Worm (Caenorhabditis elegans) whole organism, mixed stage, embryonic: ENCODE results near the gene osgn-1.

Source experiments
- M03D4.4 ChIP-seq: sonication (generic microtip); optimal IDR thresholded peaks from 2 replicates; lab custom pipeline; 2017; ENCODE audit warnings: mild to moderate bottlenecking, missing genetic modification characterization, missing compliant biosample characterization
- bed-3 ChIP-seq: fragments of 200-800 bp; sonication (Bioruptor generic); optimal IDR thresholded peaks from 3 replicates; lab custom pipeline; 2018; ENCODE audit warnings: mild to moderate bottlenecking, missing genetic modification characterization, moderate library complexity, missing compliant biosample characterization
- blmp-1 ChIP-seq: fragments of 150-350 bp; optimal IDR thresholded peaks from 2 replicates; lab custom pipeline; 2014; ENCODE audit warnings: missing biosample characterization, missing genetic modification characterization
- ceh-39 ChIP-seq: fragments of 150-350 bp; optimal IDR thresholded peaks from 2 replicates; lab custom pipeline; 2014; ENCODE audit warnings: missing biosample characterization, missing genetic modification characterization
- ceh-43 ChIP-seq: fragments of 200-800 bp; sonication (Bioruptor generic); optimal IDR thresholded peaks from 2 replicates; lab custom pipeline; 2018; ENCODE audit warnings: mild to moderate bottlenecking, missing genetic modification characterization, moderate library complexity, missing compliant biosample characterization
- ceh-83 ChIP-seq: fragments of 200-800 bp; sonication (Bioruptor generic); optimal IDR thresholded peaks from 2 replicates; lab custom pipeline; 2018; ENCODE audit warnings: mild to moderate bottlenecking, missing genetic modification characterization, missing compliant biosample characterization
- ces-1 ChIP-seq: fragments of 150-350 bp; optimal IDR thresholded peaks from 2 replicates; lab custom pipeline; 2014; ENCODE audit warnings: missing biosample characterization, missing genetic modification reagents, missing genetic modification characterization
- cnd-1 ChIP-seq: fragments of 200-800 bp; sonication (Bioruptor generic); optimal IDR thresholded peaks from 2 replicates; lab custom pipeline; 2018; ENCODE audit warnings: mild to moderate bottlenecking, missing genetic modification characterization, missing compliant biosample characterization
- drap-1 ChIP-seq: fragments of 200-800 bp; sonication (Bioruptor generic); optimal IDR thresholded peaks from 3 replicates; lab custom pipeline; 2018; ENCODE audit warnings: mild to moderate bottlenecking, missing genetic modification characterization, missing compliant biosample characterization
- elt-1 ChIP-seq: sonication (generic microtip); optimal IDR thresholded peaks from 2 replicates; lab custom pipeline; 2017; ENCODE audit warnings: missing genetic modification characterization, mild to moderate bottlenecking, missing compliant biosample characterization, antibody characterized with exemption, moderate library complexity, borderline replicate concordance; ENCODE audit not compliant: insufficient read depth
- elt-3 ChIP-seq: fragments of 150-350 bp; optimal IDR thresholded peaks from 2 replicates; lab custom pipeline; 2014; ENCODE audit warnings: missing biosample characterization, missing genetic modification characterization
- flh-1 ChIP-seq: fragments of 200-800 bp; sonication (Bioruptor generic); optimal IDR thresholded peaks from 2 replicates; lab custom pipeline; 2018; ENCODE audit warnings: mild to moderate bottlenecking, missing genetic modification characterization, moderate library complexity, missing compliant biosample characterization
- ham-2 ChIP-seq: fragments of 200-800 bp; sonication (Bioruptor generic); optimal IDR thresholded peaks from 2 replicates; lab custom pipeline; 2018; ENCODE audit warnings: mild to moderate bottlenecking, missing genetic modification characterization, missing compliant biosample characterization
- hlh-1 ChIP-seq: fragments of 150-350 bp; optimal IDR thresholded peaks from 2 replicates; lab custom pipeline; 2014; ENCODE audit warnings: missing biosample characterization, missing genetic modification reagents, missing genetic modification characterization
- lin-13 ChIP-seq: fragments of 150-350 bp; optimal IDR thresholded peaks from 2 replicates; lab custom pipeline; 2014; ENCODE audit warnings: missing biosample characterization, missing genetic modification characterization
- lin-32 ChIP-seq: fragments of 200-800 bp; sonication (Bioruptor generic); optimal IDR thresholded peaks from 2 replicates; lab custom pipeline; 2018; ENCODE audit warnings: mild to moderate bottlenecking, missing genetic modification characterization, missing compliant biosample characterization
- lsy-2 ChIP-seq: fragments of 150-350 bp; optimal IDR thresholded peaks from 2 replicates; lab custom pipeline; 2014; ENCODE audit warnings: missing biosample characterization, missing genetic modification characterization
- mab-5 ChIP-seq: fragments of 150-350 bp; optimal IDR thresholded peaks from 2 replicates; lab custom pipeline; 2014; ENCODE audit warnings: missing biosample characterization, missing genetic modification characterization
- mep-1 ChIP-seq: fragments of 150-350 bp; optimal IDR thresholded peaks from 2 replicates; lab custom pipeline; 2017; ENCODE audit warnings: missing biosample characterization, missing genetic modification reagents, missing genetic modification characterization, inconsistent platforms
- mls-2 ChIP-seq: sonication (generic microtip); optimal IDR thresholded peaks from 2 replicates; lab custom pipeline; 2016; ENCODE audit warnings: mild to moderate bottlenecking, missing genetic modification characterization, moderate library complexity, missing compliant biosample characterization
- nhr-12 ChIP-seq: fragments of 150-350 bp; optimal IDR thresholded peaks from 2 replicates; lab custom pipeline; 2014; ENCODE audit warnings: missing biosample characterization, missing genetic modification characterization
- nhr-2 ChIP-seq: fragments of 150-350 bp; optimal IDR thresholded peaks from 2 replicates; lab custom pipeline; 2014; ENCODE audit warnings: missing biosample characterization, missing genetic modification characterization
- nhr-237 ChIP-seq: fragments of 150-350 bp; optimal IDR thresholded peaks from 2 replicates; lab custom pipeline; 2014; ENCODE audit warnings: missing biosample characterization, missing genetic modification characterization
- nhr-28 ChIP-seq: fragments of 150-350 bp; optimal IDR thresholded peaks from 2 replicates; lab custom pipeline; 2014; ENCODE audit warnings: missing biosample characterization, missing genetic modification characterization
- nhr-76 ChIP-seq: sonication (generic microtip); optimal IDR thresholded peaks from 2 replicates; lab custom pipeline; 2017; ENCODE audit warnings: missing biosample characterization, missing genetic modification characterization
- pha-4 ChIP-seq: fragments of 150-350 bp; optimal IDR thresholded peaks from 2 replicates; lab custom pipeline; 2018; ENCODE audit warnings: missing biosample characterization, missing genetic modification reagents, missing genetic modification characterization
- sem-2 ChIP-seq: fragments of 200-800 bp; sonication (Bioruptor generic); optimal IDR thresholded peaks from 2 replicates; lab custom pipeline; 2018; ENCODE audit warnings: mild to moderate bottlenecking, missing genetic modification characterization, missing compliant biosample characterization
- snpc-4 ChIP-seq: fragments of 150-350 bp; optimal IDR thresholded peaks from 2 replicates; lab custom pipeline; 2014; ENCODE audit warnings: missing biosample characterization, missing genetic modification characterization
- sptf-1 ChIP-seq: sonication (generic microtip); optimal IDR thresholded peaks from 2 replicates; lab custom pipeline; 2017; ENCODE audit warnings: mild to moderate bottlenecking, missing genetic modification characterization, moderate library complexity, missing compliant biosample characterization
- tbx-8 ChIP-seq: fragments of 200-800 bp; sonication (Bioruptor generic); optimal IDR thresholded peaks from 2 replicates; lab custom pipeline; 2018; ENCODE audit warnings: mild to moderate bottlenecking, missing genetic modification characterization, moderate library complexity, missing compliant biosample characterization
- unc-120 ChIP-seq: sonication (generic microtip); optimal IDR thresholded peaks from 2 replicates; lab custom pipeline; 2017; ENCODE audit warnings: missing genetic modification characterization, missing compliant biosample characterization; ENCODE audit not compliant: poor library complexity, severe bottlenecking
- unc-39 ChIP-seq: fragments of 150-350 bp; optimal IDR thresholded peaks from 2 replicates; lab custom pipeline; 2014; ENCODE audit warnings: missing biosample characterization, missing genetic modification characterization
- unc-62 ChIP-seq: fragments of 150-350 bp; optimal IDR thresholded peaks from 2 replicates; lab custom pipeline; 2014; ENCODE audit warnings: missing biosample characterization, missing genetic modification reagents, missing genetic modification characterization
- zip-8 ChIP-seq: fragments of 150-350 bp; optimal IDR thresholded peaks from 2 replicates; lab custom pipeline; 2014; ENCODE audit warnings: missing biosample characterization, missing genetic modification characterization
- ztf-11 ChIP-seq: fragments of 150-350 bp; optimal IDR thresholded peaks from 2 replicates; lab custom pipeline; 2014; ENCODE audit warnings: missing biosample characterization, missing genetic modification characterization

osgn-1 gene

DNA sequence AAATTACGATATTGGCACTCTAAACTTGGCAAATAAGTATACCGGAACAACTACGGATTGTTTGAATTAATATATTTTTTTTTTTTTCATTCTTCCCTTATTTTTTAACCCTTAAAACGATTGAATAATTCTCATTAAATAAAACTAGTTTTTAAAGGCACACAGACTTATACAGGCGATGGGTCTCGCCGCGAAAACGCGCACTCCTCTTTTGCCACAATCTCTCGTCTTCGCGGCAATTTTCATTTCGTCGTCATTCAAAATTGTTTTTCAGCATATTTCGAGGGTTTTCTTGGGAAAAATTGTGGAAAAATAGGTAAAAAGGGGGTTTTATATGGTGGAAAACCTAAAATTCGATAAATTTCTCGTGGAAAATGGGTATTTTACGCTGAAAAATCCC, 40.1 kb downstream of the osgn-1 start:
- TF ChIP-seq blmp-1 = no peak
- peak; percentile 31 for TF ChIP-seq pha-4 (tag; lab: Kevin White, UChicago)
- TF ChIP-seq snpc-4 (tag; lab: Kevin White, UChicago) = no peak
- no peak for TF ChIP-seq unc-39
- no peak for TF ChIP-seq M03D4.4 (tag; lab: Kevin White, UChicago)
- TF ChIP-seq lin-32 (GFP tag; lab: Kevin White, UChicago) = no peak
- no peak for TF ChIP-seq elt-3
- TF ChIP-seq nhr-76 (tag; lab: Kevin White, UChicago) = no peak
- no peak for TF ChIP-seq bed-3 (GFP tag; lab: Kevin White, UChicago)
- no peak for TF ChIP-seq zip-8
- no peak for TF ChIP-seq nhr-237
- TF ChIP-seq ces-1 (GFP tag; lab: Kevin White, UChicago) = peak; percentile 68
- TF ChIP-seq nhr-12 (tag; lab: Kevin White, UChicago) = no peak
- TF ChIP-seq lsy-2 (tag; lab: Kevin White, UChicago) = peak; percentile 70
- no peak for TF ChIP-seq sem-2 (GFP tag; lab: Kevin White, UChicago)
- TF ChIP-seq cnd-1 (tag; lab: Kevin White, UChicago) = no peak
- TF ChIP-seq unc-120 (tag; lab: Kevin White, UChicago) = peak; percentile 42
- TF ChIP-seq ceh-39 = peak; percentile 3
- peak; percentile 15 for TF ChIP-seq lin-13
- no peak for TF ChIP-seq mab-5 (tag; lab: Kevin White, UChicago)
- TF ChIP-seq ceh-43 = no peak
- TF ChIP-seq ham-2 (GFP tag; lab: Kevin White, UChicago) = no peak
- no peak for TF ChIP-seq ceh-83 (GFP tag; lab: Kevin White, UChicago)
- peak; percentile 29 for TF ChIP-seq sptf-1 (tag; lab: Kevin White, UChicago)
- TF ChIP-seq mep-1 = peak; percentile 32
- no peak for TF ChIP-seq mls-2 (tag; lab: Kevin White, UChicago)
- TF ChIP-seq tbx-8 (GFP tag; lab: Kevin White, UChicago) = no peak
- TF ChIP-seq elt-1 (tag; lab: Kevin White, UChicago) = no peak
- no peak for TF ChIP-seq unc-62 (GFP tag; lab: Kevin White, UChicago)
- TF ChIP-seq drap-1 = no peak
- TF ChIP-seq hlh-1 = no peak
- no peak for TF ChIP-seq flh-1 (GFP tag; lab: Kevin White, UChicago)
- no peak for TF ChIP-seq ztf-11 (tag; lab: Kevin White, UChicago)
- TF ChIP-seq nhr-28 = no peak
- TF ChIP-seq nhr-2 (tag; lab: Kevin White, UChicago) = no peak
- TF ChIP-seq, all 35 proteins: peak for 8

DNA sequence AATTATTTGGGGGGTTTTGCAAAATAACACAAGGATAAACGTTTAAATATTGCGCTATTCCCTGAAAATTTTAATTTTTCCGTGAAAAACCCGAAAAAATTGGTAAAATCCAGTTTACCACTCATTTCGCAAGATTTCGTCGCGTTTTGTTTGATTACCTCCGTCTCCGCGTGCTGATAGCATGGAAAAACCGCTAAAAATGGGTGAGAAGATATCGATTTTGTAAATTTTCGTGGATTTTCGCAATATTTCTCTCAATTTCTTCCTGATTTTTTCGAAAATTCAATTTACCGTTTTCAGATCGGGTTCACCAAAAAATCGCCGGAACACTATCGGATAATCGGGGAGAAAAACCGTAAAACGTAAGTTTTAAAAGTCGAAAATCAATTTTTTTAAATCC, 40.6 kb downstream of the osgn-1 start, which contains the start of gene ama-1:
ama-1 (plus strand) TSS at position 301 of the 400 bp plus-strand sequence.
- TF ChIP-seq zip-8 (no peak), pha-4 (tag; lab: Kevin White, UChicago) (no peak), ces-1 (GFP tag; lab: Kevin White, UChicago) (no peak), ztf-11 (tag; lab: Kevin White, UChicago) (no peak), nhr-2 (tag; lab: Kevin White, UChicago) (no peak), drap-1 (no peak), ceh-43 (no peak)

- no peak for TF ChIP-seq sptf-1 (tag; lab: Kevin White, UChicago)
- TF ChIP-seq tbx-8 (GFP tag; lab: Kevin White, UChicago) = no peak
- TF ChIP-seq ham-2 (GFP tag; lab: Kevin White, UChicago) = no peak
- no peak for TF ChIP-seq lsy-2 (tag; lab: Kevin White, UChicago)
- TF ChIP-seq bed-3 (GFP tag; lab: Kevin White, UChicago) = no peak
- TF ChIP-seq M03D4.4 (tag; lab: Kevin White, UChicago) = no peak
- TF ChIP-seq flh-1 (GFP tag; lab: Kevin White, UChicago) = no peak
- TF ChIP-seq unc-120 (tag; lab: Kevin White, UChicago) = no peak
- no peak for TF ChIP-seq mls-2 (tag; lab: Kevin White, UChicago)
- no peak for TF ChIP-seq zip-8
- TF ChIP-seq elt-3 = no peak
- no peak for TF ChIP-seq snpc-4 (tag; lab: Kevin White, UChicago)
Observed at ce11 chrIV:4254989-4255582, 47.9 kb downstream of the osgn-1 start.
